Fruit fly (Drosophila melanogaster) whole organism, embryonic: ENCODE data around the gene CG13623.

Experiments
- Aef1 ChIP-seq: fragments of 200-800 bp; sonication (Bioruptor generic); IDR thresholded peaks from 3 replicates; pipeline ENCODE4 v1.3.6; 2022; ENCODE audit warnings: missing biosample characterization, missing genetic modification characterization
- Asciz ChIP-seq: fragments of 200-800 bp; sonication (Bioruptor generic); optimal IDR thresholded peaks from 2 replicates; lab custom pipeline; 2017; ENCODE audit warnings: missing biosample characterization, mild to moderate bottlenecking, missing genetic modification characterization, missing genetic modification reagents
- Awh ChIP-seq: fragments of 200-800 bp; sonication (Bioruptor generic); IDR thresholded peaks from 2 replicates; pipeline ENCODE4, ENCODE4 v1.3.6; 2022; ENCODE audit warnings: missing biosample characterization, missing genetic modification characterization
- Blimp-1 ChIP-seq: fragments of 200-800 bp; sonication (Bioruptor generic); optimal IDR thresholded peaks from 3 replicates; lab custom pipeline; 2018; ENCODE audit warnings: missing biosample characterization, missing genetic modification characterization, mild to moderate bottlenecking, moderate library complexity, missing genetic modification reagents
- CG10543 ChIP-seq: fragments of 200-800 bp; sonication (Bioruptor generic); optimal IDR thresholded peaks from 3 replicates; lab custom pipeline; 2017; ENCODE audit warnings: missing biosample characterization, mild to moderate bottlenecking, missing genetic modification characterization, moderate library complexity
- CG13296 ChIP-seq: fragments of 200-800 bp; sonication (Bioruptor generic); optimal IDR thresholded peaks from 3 replicates; lab custom pipeline; 2018; ENCODE audit warnings: missing biosample characterization, mild to moderate bottlenecking, missing genetic modification characterization
- CG13624 ChIP-seq: fragments of 200-800 bp; sonication (Bioruptor generic); optimal IDR thresholded peaks from 2 replicates; lab custom pipeline; 2016; ENCODE audit warnings: missing biosample characterization, missing genetic modification characterization
- CG14014 ChIP-seq: fragments of 200-800 bp; sonication (Bioruptor generic); IDR thresholded peaks from 2 replicates; pipeline ENCODE4 v1.3.6; 2022; ENCODE audit warnings: missing biosample characterization, missing genetic modification characterization
- CG15073 ChIP-seq: fragments of 200-800 bp; sonication (Bioruptor generic); optimal IDR thresholded peaks from 2 replicates; lab custom pipeline; 2016; ENCODE audit warnings: missing biosample characterization, missing genetic modification characterization
- CG16863 ChIP-seq: fragments of 200-800 bp; sonication (Bioruptor generic); optimal IDR thresholded peaks from 3 replicates; lab custom pipeline; 2016; ENCODE audit warnings: missing biosample characterization, missing genetic modification characterization
- CG17568 ChIP-seq: fragments of 200-800 bp; sonication (Bioruptor generic); optimal IDR thresholded peaks from 2 replicates; lab custom pipeline; 2018; ENCODE audit warnings: missing biosample characterization, mild to moderate bottlenecking, missing genetic modification characterization, moderate library complexity
- CG1832 ChIP-seq: fragments of 200-800 bp; sonication (Bioruptor generic); optimal IDR thresholded peaks from 2 replicates; lab custom pipeline; 2017; ENCODE audit warnings: missing biosample characterization, mild to moderate bottlenecking, missing genetic modification characterization, inconsistent platforms
- CG18764 ChIP-seq: fragments of 200-800 bp; sonication (Bioruptor generic); optimal IDR thresholded peaks from 3 replicates; lab custom pipeline; 2016; ENCODE audit warnings: missing biosample characterization, missing genetic modification characterization
- CG34224 ChIP-seq: fragments of 200-800 bp; sonication (Bioruptor generic); IDR thresholded peaks from 3 replicates; pipeline ENCODE4 v1.3.6; 2022; ENCODE audit warnings: missing biosample characterization, missing genetic modification characterization; ENCODE audit not compliant: partially characterized antibody
- CG5180 ChIP-seq: fragments of 200-800 bp; sonication (Bioruptor generic); optimal IDR thresholded peaks from 3 replicates; lab custom pipeline; 2017; ENCODE audit warnings: missing biosample characterization, missing genetic modification characterization, mild to moderate bottlenecking, moderate library complexity, missing genetic modification reagents
- CG5245 ChIP-seq: fragments of 200-800 bp; sonication (Bioruptor generic); optimal IDR thresholded peaks from 3 replicates; lab custom pipeline; 2016; ENCODE audit warnings: missing biosample characterization, missing genetic modification characterization
- CG6654 ChIP-seq: fragments of 200-800 bp; sonication (Bioruptor generic); optimal IDR thresholded peaks from 2 replicates; lab custom pipeline; 2017; ENCODE audit warnings: missing biosample characterization, mild to moderate bottlenecking, missing genetic modification characterization
- CG6683 ChIP-seq: fragments of 200-800 bp; sonication (Bioruptor generic); optimal IDR thresholded peaks from 2 replicates; lab custom pipeline; 2017; ENCODE audit warnings: missing biosample characterization, mild to moderate bottlenecking, missing genetic modification characterization, missing genetic modification reagents
- CG8359 ChIP-seq: fragments of 200-800 bp; sonication (Bioruptor generic); optimal IDR thresholded peaks from 2 replicates; lab custom pipeline; 2017; ENCODE audit warnings: missing biosample characterization, mild to moderate bottlenecking, missing genetic modification characterization, borderline replicate concordance
- CG8924 ChIP-seq: fragments of 200-800 bp; optimal IDR thresholded peaks from 3 replicates; lab custom pipeline; 2019; ENCODE audit warnings: missing biosample characterization, mild to moderate bottlenecking, missing genetic modification characterization, moderate library complexity
- CG8944 ChIP-seq: fragments of 200-800 bp; sonication (Bioruptor generic); optimal IDR thresholded peaks from 3 replicates; lab custom pipeline; 2016; ENCODE audit warnings: missing biosample characterization, missing genetic modification characterization
- CG9437 ChIP-seq: fragments of 200-800 bp; sonication (Bioruptor generic); optimal IDR thresholded peaks from 2 replicates; lab custom pipeline; 2018; ENCODE audit warnings: missing biosample characterization, mild to moderate bottlenecking, missing genetic modification characterization
- CG9727 ChIP-seq: fragments of 200-800 bp; sonication (Bioruptor generic); optimal IDR thresholded peaks from 3 replicates; lab custom pipeline; 2017; ENCODE audit warnings: missing biosample characterization, mild to moderate bottlenecking, missing genetic modification characterization
- CG9797 ChIP-seq: fragments of 200-800 bp; sonication (Bioruptor generic); optimal IDR thresholded peaks from 3 replicates; lab custom pipeline; 2018; ENCODE audit warnings: missing biosample characterization, mild to moderate bottlenecking, missing genetic modification characterization
- E2f1 ChIP-seq: fragments of 200-800 bp; sonication (Bioruptor generic); IDR thresholded peaks from 2 replicates; pipeline ENCODE4 v1.3.6; 2022; ENCODE audit warnings: missing biosample characterization, missing genetic modification characterization
- H2.0 ChIP-seq: fragments of 200-800 bp; sonication (Bioruptor generic); IDR thresholded peaks from 2 replicates; pipeline ENCODE4 v1.3.6; 2022; ENCODE audit warnings: missing biosample characterization, missing genetic modification characterization
- HLH4C ChIP-seq: fragments of 200-800 bp; sonication (Bioruptor generic); IDR thresholded peaks from 3 replicates; pipeline ENCODE4 v1.3.6; 2022; ENCODE audit warnings: missing biosample characterization, missing genetic modification characterization; ENCODE audit not compliant: partially characterized antibody
- Hmx ChIP-seq: fragments of 200-800 bp; sonication (Bioruptor generic); optimal IDR thresholded peaks from 2 replicates; lab custom pipeline; 2016; ENCODE audit warnings: missing biosample characterization, missing genetic modification characterization
- Hr39 ChIP-seq: fragments of >200 bp; optimal IDR thresholded peaks from 2 replicates; lab custom pipeline; 2017
- Lpt ChIP-seq: fragments of >200 bp; optimal IDR thresholded peaks from 2 replicates; lab custom pipeline; 2018; ENCODE audit warnings: missing biosample characterization, missing genetic modification characterization
- Med ChIP-seq: fragments of 200-800 bp; sonication (Bioruptor generic); peaks from one replicate; lab custom pipeline; 2016; ENCODE audit warnings: missing biosample characterization, missing genetic modification characterization, mild to moderate bottlenecking, inconsistent platforms, moderate library complexity
- NC2α ChIP-seq: fragments of 200-800 bp; sonication (Bioruptor generic); optimal IDR thresholded peaks from 2 replicates; lab custom pipeline; 2016; ENCODE audit warnings: missing biosample characterization, missing genetic modification characterization
- NC2β ChIP-seq: fragments of 200-800 bp; sonication (Bioruptor generic); optimal IDR thresholded peaks from 2 replicates; lab custom pipeline; 2016; ENCODE audit warnings: missing biosample characterization, missing genetic modification characterization
- Neu2 ChIP-seq: fragments of 200-800 bp; sonication (Bioruptor generic); optimal IDR thresholded peaks from 3 replicates; lab custom pipeline; 2016; ENCODE audit warnings: missing biosample characterization, missing genetic modification characterization, borderline replicate concordance
- Nf-YC ChIP-seq: fragments of 200-800 bp; optimal IDR thresholded peaks from 3 replicates; lab custom pipeline; 2019; ENCODE audit warnings: missing biosample characterization, mild to moderate bottlenecking, missing genetic modification characterization, moderate library complexity
- Scr ChIP-seq: fragments of 200-800 bp; sonication (Bioruptor generic); IDR thresholded peaks from 2 replicates; pipeline ENCODE4 v1.3.6; 2022; ENCODE audit warnings: missing biosample characterization, missing genetic modification characterization; ENCODE audit not compliant: partially characterized antibody
- Side ChIP-seq: fragments of 200-800 bp; sonication (Bioruptor generic); optimal IDR thresholded peaks from 2 replicates; lab custom pipeline; 2016; ENCODE audit warnings: missing biosample characterization, missing genetic modification characterization
- Sry-β ChIP-seq: fragments of 200-800 bp; sonication (Bioruptor generic); optimal IDR thresholded peaks from 2 replicates; lab custom pipeline; 2018; ENCODE audit warnings: missing biosample characterization, mild to moderate bottlenecking, missing genetic modification characterization, moderate library complexity
- ac ChIP-seq: fragments of 200-800 bp; sonication (Bioruptor generic); optimal IDR thresholded peaks from 3 replicates; lab custom pipeline; 2017; ENCODE audit warnings: missing biosample characterization, mild to moderate bottlenecking, missing genetic modification characterization
- corto ChIP-seq: fragments of 200-800 bp; sonication (Bioruptor generic); optimal IDR thresholded peaks from 2 replicates; lab custom pipeline; 2016; ENCODE audit warnings: missing biosample characterization, mild to moderate bottlenecking, missing genetic modification characterization, moderate library complexity
- crp ChIP-seq, 2 experiments: fragments of 200-800 bp; sonication (Bioruptor generic); optimal IDR thresholded peaks; 2 replicates in 1 of 2; 3 replicates in 1 of 2; lab custom pipeline; 2017; ENCODE audit warnings: missing biosample characterization in 2 of 2, missing genetic modification characterization in 2 of 2, mild to moderate bottlenecking in 1 of 2, moderate library complexity in 1 of 2
- dm ChIP-seq: fragments of 200-800 bp; sonication (Bioruptor generic); optimal IDR thresholded peaks from 3 replicates; lab custom pipeline; 2016; ENCODE audit warnings: missing biosample characterization, missing genetic modification characterization
- esg ChIP-seq: fragments of 200-800 bp; sonication (Bioruptor generic); conservative IDR thresholded peaks from 2 replicates; pipeline ENCODE4 v1.3.6; 2022; ENCODE audit warnings: missing biosample characterization, missing genetic modification characterization
- gfzf ChIP-seq: fragments of 200-800 bp; sonication (Bioruptor generic); optimal IDR thresholded peaks from 2 replicates; lab custom pipeline; 2016; ENCODE audit warnings: missing biosample characterization, mild to moderate bottlenecking, missing genetic modification characterization, moderate library complexity
- gsb ChIP-seq: fragments of 200-800 bp; sonication (Bioruptor generic); IDR thresholded peaks from 2 replicates; pipeline ENCODE4 v1.3.6; 2022; ENCODE audit warnings: missing biosample characterization, missing genetic modification characterization
- ham ChIP-seq: fragments of 200-800 bp; sonication (Bioruptor generic); IDR thresholded peaks from 2 replicates; pipeline ENCODE4 v1.3.6; 2022; ENCODE audit warnings: missing biosample characterization, missing genetic modification characterization
- pb ChIP-seq: fragments of 200-800 bp; sonication (Bioruptor generic); optimal IDR thresholded peaks from 3 replicates; lab custom pipeline; 2016; ENCODE audit warnings: missing biosample characterization, missing genetic modification characterization
- pum ChIP-seq: fragments of 200-800 bp; sonication (Bioruptor generic); optimal IDR thresholded peaks from 2 replicates; lab custom pipeline; 2016; ENCODE audit warnings: missing biosample characterization, missing genetic modification characterization
- seq ChIP-seq: fragments of 200-800 bp; sonication (Bioruptor generic); IDR thresholded peaks from 2 replicates; pipeline ENCODE4 v1.3.6; 2022; ENCODE audit warnings: missing biosample characterization, missing genetic modification characterization
- shn ChIP-seq: fragments of 200-800 bp; sonication (Bioruptor generic); optimal IDR thresholded peaks from 3 replicates; lab custom pipeline; 2016; ENCODE audit warnings: missing biosample characterization, missing genetic modification characterization
- sim ChIP-seq: fragments of 200-800 bp; sonication (Bioruptor generic); IDR thresholded peaks from 2 replicates; pipeline ENCODE4 v1.3.6; 2022; ENCODE audit warnings: missing biosample characterization, missing genetic modification characterization
- vvl ChIP-seq: fragments of 200-800 bp; sonication (Bioruptor generic); IDR thresholded peaks from 2 replicates; pipeline ENCODE4 v1.3.6; 2022; ENCODE audit warnings: missing biosample characterization, missing genetic modification characterization

Gene CG13623

DNA sequence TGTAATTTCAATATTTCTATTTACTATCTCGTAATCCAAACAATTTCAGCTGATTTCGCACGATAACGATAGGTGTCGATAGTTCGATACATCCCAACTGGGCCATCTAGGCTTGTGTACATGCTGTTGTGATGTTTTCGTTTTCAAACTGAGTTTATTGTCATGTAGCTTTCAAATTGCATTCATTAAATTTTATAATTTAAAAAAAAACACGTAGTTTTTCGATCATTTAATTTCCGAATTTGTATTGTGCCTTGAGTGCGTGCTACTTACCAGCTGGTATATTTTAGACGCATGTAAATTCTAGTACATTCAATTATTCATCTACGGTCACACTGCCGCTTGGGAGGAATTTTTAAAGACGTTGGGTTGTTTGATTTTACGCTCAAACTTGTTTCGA, at the start of gene CG13623, which contains the start of gene ana1 (continued):
- no peak for TF ChIP-seq H2.0 (GFP tag; lab: Robert Waterston, UW)
- no peak for TF ChIP-seq CG5245
- TF ChIP-seq vvl (GFP tag; lab: Robert Waterston, UW): no peak
- no peak for TF ChIP-seq Nf-YC
- no peak for TF ChIP-seq seq (GFP tag; lab: Robert Waterston, UW)
- no peak for TF ChIP-seq Sry-β (GFP tag; lab: Kevin White, UChicago)
- no peak for TF ChIP-seq Awh (GFP tag; lab: Robert Waterston, UW)
- peak; percentile 88 for TF ChIP-seq CG9797
- peak; percentile 66 for TF ChIP-seq Scr (GFP tag; lab: Robert Waterston, UW)
- TF ChIP-seq Aef1: no peak
- TF ChIP-seq Neu2 (GFP tag; lab: Kevin White, UChicago): no peak
- no peak for TF ChIP-seq Hmx (GFP tag; lab: Kevin White, UChicago)
- TF ChIP-seq CG6683 (GFP tag; lab: Kevin White, UChicago): no peak
- TF ChIP-seq Asciz (GFP tag; lab: Kevin White, UChicago): no peak
- no peak for TF ChIP-seq NC2β
- no peak for TF ChIP-seq CG1832 (GFP tag; lab: Kevin White, UChicago)
- TF ChIP-seq CG14014 (GFP tag; lab: Robert Waterston, UW): no peak
- TF ChIP-seq ac (GFP tag; lab: Kevin White, UChicago): no peak
- no peak for TF ChIP-seq CG9727 (GFP tag; lab: Kevin White, UChicago)
- no peak for TF ChIP-seq sim (GFP tag; lab: Robert Waterston, UW)
- TF ChIP-seq Lpt: no peak
- TF ChIP-seq CG8924 (tag; lab: Kevin White, UChicago): no peak
- no peak for TF ChIP-seq corto (GFP tag; lab: Kevin White, UChicago)
- no peak for TF ChIP-seq CG5180 (GFP tag; lab: Kevin White, UChicago)
- no peak for TF ChIP-seq esg (GFP tag; lab: Robert Waterston, UW)
- TF ChIP-seq pb (GFP tag; lab: Kevin White, UChicago): no peak
- peak; percentile 87 for TF ChIP-seq gfzf (GFP tag; lab: Kevin White, UChicago)
- no peak for TF ChIP-seq CG6654 (GFP tag; lab: Kevin White, UChicago)
- TF ChIP-seq CG18764 (GFP tag; lab: Kevin White, UChicago): no peak
- TF ChIP-seq pum (GFP tag; lab: Kevin White, UChicago): no peak
- no peak for TF ChIP-seq CG8944 (GFP tag; lab: Kevin White, UChicago)
- TF ChIP-seq gsb (GFP tag; lab: Robert Waterston, UW): no peak
- TF ChIP-seq CG8359 (GFP tag; lab: Kevin White, UChicago): no peak
- peak; percentile 67; the same call in 2 of the 3 replicates for TF ChIP-seq CG34224
- TF ChIP-seq Side (GFP tag; lab: Kevin White, UChicago): no peak
- no peak for TF ChIP-seq Hr39 (lab: Kevin White, UChicago)
- no peak for TF ChIP-seq Blimp-1 (GFP tag; lab: Kevin White, UChicago)
- TF ChIP-seq E2f1 (GFP tag; lab: Robert Waterston, UW): no peak
- no peak for TF ChIP-seq CG10543
- TF ChIP-seq CG13624: no peak
- TF ChIP-seq ham (GFP tag; lab: Robert Waterston, UW): no peak
- no peak for TF ChIP-seq CG15073
- no peak for TF ChIP-seq dm (GFP tag; lab: Kevin White, UChicago)
- TF ChIP-seq CG16863 (GFP tag; lab: Kevin White, UChicago): no peak
- peak; percentile 51 to 87 for TF ChIP-seq crp (GFP tag; optimal IDR thresholded peaks at IDR 0.05; lab: Kevin White, UChicago)
- TF ChIP-seq CG13296: no peak
- TF ChIP-seq CG17568 (GFP tag; lab: Kevin White, UChicago): no peak
- no peak for TF ChIP-seq shn (GFP tag; lab: Kevin White, UChicago)
- peak; percentile 59; the same call in 1 of the 3 replicates for TF ChIP-seq HLH4C (GFP tag; lab: Robert Waterston, UW)
- no peak for TF ChIP-seq NC2α
- peak; percentile 55 for TF ChIP-seq Med
- no peak for TF ChIP-seq CG9437 (GFP tag; lab: Kevin White, UChicago)
